Worm (Caenorhabditis elegans) whole organism, mixed stage, embryonic: ENCODE data around the gene arg-1.
"Not testable (repeated sequence)": the region's sequence is repeated elsewhere in the genome, so short reads cannot be mapped to it uniquely, and the experiment has no call there.

Experiments used
- M03D4.4 ChIP-seq: sonication (generic microtip); optimal IDR thresholded peaks from 2 replicates; lab custom pipeline; 2017; ENCODE audit warnings: mild to moderate bottlenecking, missing genetic modification characterization, missing compliant biosample characterization
- bed-3 ChIP-seq: fragments of 200-800 bp; sonication (Bioruptor generic); optimal IDR thresholded peaks from 3 replicates; lab custom pipeline; 2018; ENCODE audit warnings: mild to moderate bottlenecking, missing genetic modification characterization, moderate library complexity, missing compliant biosample characterization
- blmp-1 ChIP-seq: fragments of 150-350 bp; optimal IDR thresholded peaks from 2 replicates; lab custom pipeline; 2014; ENCODE audit warnings: missing biosample characterization, missing genetic modification characterization
- ceh-83 ChIP-seq: fragments of 200-800 bp; sonication (Bioruptor generic); optimal IDR thresholded peaks from 2 replicates; lab custom pipeline; 2018; ENCODE audit warnings: mild to moderate bottlenecking, missing genetic modification characterization, missing compliant biosample characterization
- ces-1 ChIP-seq: fragments of 150-350 bp; optimal IDR thresholded peaks from 2 replicates; lab custom pipeline; 2014; ENCODE audit warnings: missing biosample characterization, missing genetic modification reagents, missing genetic modification characterization
- cnd-1 ChIP-seq: fragments of 200-800 bp; sonication (Bioruptor generic); optimal IDR thresholded peaks from 2 replicates; lab custom pipeline; 2018; ENCODE audit warnings: mild to moderate bottlenecking, missing genetic modification characterization, missing compliant biosample characterization
- drap-1 ChIP-seq: fragments of 200-800 bp; sonication (Bioruptor generic); optimal IDR thresholded peaks from 3 replicates; lab custom pipeline; 2018; ENCODE audit warnings: mild to moderate bottlenecking, missing genetic modification characterization, missing compliant biosample characterization
- elt-1 ChIP-seq: sonication (generic microtip); optimal IDR thresholded peaks from 2 replicates; lab custom pipeline; 2017; ENCODE audit warnings: missing genetic modification characterization, mild to moderate bottlenecking, missing compliant biosample characterization, antibody characterized with exemption, moderate library complexity, borderline replicate concordance; ENCODE audit not compliant: insufficient read depth
- elt-3 ChIP-seq: fragments of 150-350 bp; optimal IDR thresholded peaks from 2 replicates; lab custom pipeline; 2014; ENCODE audit warnings: missing biosample characterization, missing genetic modification characterization
- flh-1 ChIP-seq: fragments of 200-800 bp; sonication (Bioruptor generic); optimal IDR thresholded peaks from 2 replicates; lab custom pipeline; 2018; ENCODE audit warnings: mild to moderate bottlenecking, missing genetic modification characterization, moderate library complexity, missing compliant biosample characterization
- ham-2 ChIP-seq: fragments of 200-800 bp; sonication (Bioruptor generic); optimal IDR thresholded peaks from 2 replicates; lab custom pipeline; 2018; ENCODE audit warnings: mild to moderate bottlenecking, missing genetic modification characterization, missing compliant biosample characterization
- lin-13 ChIP-seq: fragments of 150-350 bp; optimal IDR thresholded peaks from 2 replicates; lab custom pipeline; 2014; ENCODE audit warnings: missing biosample characterization, missing genetic modification characterization
- lin-32 ChIP-seq: fragments of 200-800 bp; sonication (Bioruptor generic); optimal IDR thresholded peaks from 2 replicates; lab custom pipeline; 2018; ENCODE audit warnings: mild to moderate bottlenecking, missing genetic modification characterization, missing compliant biosample characterization
- lsy-2 ChIP-seq: fragments of 150-350 bp; optimal IDR thresholded peaks from 2 replicates; lab custom pipeline; 2014; ENCODE audit warnings: missing biosample characterization, missing genetic modification characterization
- mab-5 ChIP-seq: fragments of 150-350 bp; optimal IDR thresholded peaks from 2 replicates; lab custom pipeline; 2014; ENCODE audit warnings: missing biosample characterization, missing genetic modification characterization
- mep-1 ChIP-seq: fragments of 150-350 bp; optimal IDR thresholded peaks from 2 replicates; lab custom pipeline; 2017; ENCODE audit warnings: missing biosample characterization, missing genetic modification reagents, missing genetic modification characterization, inconsistent platforms
- mls-2 ChIP-seq: sonication (generic microtip); optimal IDR thresholded peaks from 2 replicates; lab custom pipeline; 2016; ENCODE audit warnings: mild to moderate bottlenecking, missing genetic modification characterization, moderate library complexity, missing compliant biosample characterization
- nhr-2 ChIP-seq: fragments of 150-350 bp; optimal IDR thresholded peaks from 2 replicates; lab custom pipeline; 2014; ENCODE audit warnings: missing biosample characterization, missing genetic modification characterization
- nhr-237 ChIP-seq: fragments of 150-350 bp; optimal IDR thresholded peaks from 2 replicates; lab custom pipeline; 2014; ENCODE audit warnings: missing biosample characterization, missing genetic modification characterization
- nhr-28 ChIP-seq: fragments of 150-350 bp; optimal IDR thresholded peaks from 2 replicates; lab custom pipeline; 2014; ENCODE audit warnings: missing biosample characterization, missing genetic modification characterization
- nhr-76 ChIP-seq: sonication (generic microtip); optimal IDR thresholded peaks from 2 replicates; lab custom pipeline; 2017; ENCODE audit warnings: missing biosample characterization, missing genetic modification characterization
- pha-4 ChIP-seq: fragments of 150-350 bp; optimal IDR thresholded peaks from 2 replicates; lab custom pipeline; 2018; ENCODE audit warnings: missing biosample characterization, missing genetic modification reagents, missing genetic modification characterization
- sem-2 ChIP-seq: fragments of 200-800 bp; sonication (Bioruptor generic); optimal IDR thresholded peaks from 2 replicates; lab custom pipeline; 2018; ENCODE audit warnings: mild to moderate bottlenecking, missing genetic modification characterization, missing compliant biosample characterization
- snpc-4 ChIP-seq: fragments of 150-350 bp; optimal IDR thresholded peaks from 2 replicates; lab custom pipeline; 2014; ENCODE audit warnings: missing biosample characterization, missing genetic modification characterization
- sptf-1 ChIP-seq: sonication (generic microtip); optimal IDR thresholded peaks from 2 replicates; lab custom pipeline; 2017; ENCODE audit warnings: mild to moderate bottlenecking, missing genetic modification characterization, moderate library complexity, missing compliant biosample characterization
- tbx-8 ChIP-seq: fragments of 200-800 bp; sonication (Bioruptor generic); optimal IDR thresholded peaks from 2 replicates; lab custom pipeline; 2018; ENCODE audit warnings: mild to moderate bottlenecking, missing genetic modification characterization, moderate library complexity, missing compliant biosample characterization
- unc-120 ChIP-seq: sonication (generic microtip); optimal IDR thresholded peaks from 2 replicates; lab custom pipeline; 2017; ENCODE audit warnings: missing genetic modification characterization, missing compliant biosample characterization; ENCODE audit not compliant: poor library complexity, severe bottlenecking
- unc-39 ChIP-seq: fragments of 150-350 bp; optimal IDR thresholded peaks from 2 replicates; lab custom pipeline; 2014; ENCODE audit warnings: missing biosample characterization, missing genetic modification characterization
- zip-8 ChIP-seq: fragments of 150-350 bp; optimal IDR thresholded peaks from 2 replicates; lab custom pipeline; 2014; ENCODE audit warnings: missing biosample characterization, missing genetic modification characterization
- ztf-11 ChIP-seq: fragments of 150-350 bp; optimal IDR thresholded peaks from 2 replicates; lab custom pipeline; 2014; ENCODE audit warnings: missing biosample characterization, missing genetic modification characterization

Gene arg-1

DNA sequence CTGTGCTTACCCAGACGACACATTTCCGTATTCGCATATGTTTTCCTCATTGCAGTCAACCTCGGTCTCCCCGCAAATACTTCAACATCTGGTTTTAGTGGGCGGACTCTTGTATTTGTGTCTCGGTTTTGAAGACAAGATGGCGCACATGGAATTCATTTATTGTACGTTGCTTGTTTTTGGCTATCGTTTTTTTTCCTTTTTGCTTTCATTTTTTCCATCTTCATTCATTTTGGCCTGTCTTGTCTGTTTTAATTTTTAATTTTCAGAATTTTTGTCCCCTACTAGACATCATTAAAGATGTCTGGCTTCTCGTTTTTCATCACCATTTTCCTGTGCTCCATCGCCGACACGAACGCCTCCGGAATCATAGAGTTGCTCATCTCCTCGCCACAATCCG lies at the start of gene arg-1:
Gene arg-1 (plus strand): TSS at position 301 of the 400 bp plus-strand sequence.
- no peak for TF ChIP-seq mep-1 (tag; lab: Kevin White, UChicago)
- no peak for TF ChIP-seq elt-1 (tag; lab: Kevin White, UChicago)
- no peak for TF ChIP-seq lin-32 (GFP tag; lab: Kevin White, UChicago)
- no peak for TF ChIP-seq nhr-237 (tag; lab: Kevin White, UChicago)
- no peak for TF ChIP-seq unc-39 (tag; lab: Kevin White, UChicago)
- no peak for TF ChIP-seq nhr-28 (tag; lab: Kevin White, UChicago)
- TF ChIP-seq sem-2 (GFP tag; lab: Kevin White, UChicago): no peak
- TF ChIP-seq sptf-1 (tag; lab: Kevin White, UChicago): no peak
- no peak for TF ChIP-seq ceh-83 (GFP tag; lab: Kevin White, UChicago)
- no peak for TF ChIP-seq ztf-11 (tag; lab: Kevin White, UChicago)
- TF ChIP-seq pha-4 (tag; lab: Kevin White, UChicago): no peak
- TF ChIP-seq zip-8: no peak
- no peak for TF ChIP-seq lin-13 (tag; lab: Kevin White, UChicago)
- no peak for TF ChIP-seq cnd-1
- no peak for TF ChIP-seq drap-1 (GFP tag; lab: Kevin White, UChicago)

DNA sequence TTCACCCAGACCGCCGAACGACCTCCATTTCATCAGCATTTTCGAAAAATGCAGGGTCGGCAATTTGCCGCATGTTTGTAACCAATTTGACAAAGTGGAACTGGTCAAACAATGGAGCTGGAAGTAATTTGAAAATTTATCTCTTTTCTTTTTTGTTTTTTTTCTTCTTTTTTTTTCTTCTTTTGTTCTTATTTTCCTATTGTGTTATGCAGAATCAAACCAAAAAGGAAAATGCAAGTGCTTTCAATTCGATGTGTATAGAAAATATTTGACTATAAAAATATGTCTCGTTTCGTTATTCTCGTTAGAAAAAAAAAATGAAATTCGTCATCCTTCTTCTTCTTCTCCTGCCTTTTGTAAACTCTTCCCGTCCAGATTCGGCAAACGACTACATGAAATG lies 49.1 kb upstream of the arg-1 start, which contains the start of gene F07G6.10:
Gene F07G6.10 (plus strand): TSS at position 301 of the 400 bp plus-strand sequence.
- TF ChIP-seq mls-2 (tag; lab: Kevin White, UChicago) (no peak), elt-3 (tag; lab: Kevin White, UChicago) (no peak), pha-4 (tag; lab: Kevin White, UChicago) (no peak), ces-1 (no peak), lin-32 (GFP tag; lab: Kevin White, UChicago) (no peak), nhr-76 (tag; lab: Kevin White, UChicago) (no peak), tbx-8 (GFP tag; lab: Kevin White, UChicago) (no peak), ham-2 (GFP tag; lab: Kevin White, UChicago) (no peak), elt-1 (tag; lab: Kevin White, UChicago) (no peak), mab-5 (tag; lab: Kevin White, UChicago) (no peak)

DNA sequence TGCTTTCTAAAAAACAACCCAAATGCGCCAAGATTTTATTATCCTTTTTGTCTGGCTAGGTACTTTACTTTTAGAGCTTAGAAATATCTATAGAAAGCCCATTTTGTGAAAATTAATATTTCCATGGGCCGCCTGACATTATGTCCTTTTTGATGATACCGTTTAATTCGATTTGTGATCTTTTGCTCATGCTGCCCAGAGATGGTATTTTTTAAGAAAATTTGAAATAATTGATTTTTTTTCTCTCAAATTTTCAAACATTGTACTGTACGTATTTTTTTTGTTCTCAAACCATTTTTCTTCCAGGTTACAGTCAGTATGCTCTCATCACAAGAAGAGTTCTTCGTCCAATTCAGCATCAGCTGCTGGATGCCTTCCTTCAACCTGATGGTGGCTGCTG lies 44.2 kb upstream of the arg-1 start, which contains the start of gene Y75D11A.2:
Gene Y75D11A.2 (plus strand): TSS at position 301 of the 400 bp plus-strand sequence.
- TF ChIP-seq ceh-83 (GFP tag; lab: Kevin White, UChicago); lsy-2 (tag; lab: Kevin White, UChicago); lin-32 (GFP tag; lab: Kevin White, UChicago): not testable (repeated sequence)

DNA sequence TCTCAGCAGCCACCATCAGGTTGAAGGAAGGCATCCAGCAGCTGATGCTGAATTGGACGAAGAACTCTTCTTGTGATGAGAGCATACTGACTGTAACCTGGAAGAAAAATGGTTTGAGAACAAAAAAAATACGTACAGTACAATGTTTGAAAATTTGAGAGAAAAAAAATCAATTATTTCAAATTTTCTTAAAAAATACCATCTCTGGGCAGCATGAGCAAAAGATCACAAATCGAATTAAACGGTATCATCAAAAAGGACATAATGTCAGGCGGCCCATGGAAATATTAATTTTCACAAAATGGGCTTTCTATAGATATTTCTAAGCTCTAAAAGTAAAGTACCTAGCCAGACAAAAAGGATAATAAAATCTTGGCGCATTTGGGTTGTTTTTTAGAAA lies 40.6 kb upstream of the arg-1 start, which contains the start of gene Y75D11A.3:
Gene Y75D11A.3 (minus strand): TSS at position 101 of the 400 bp plus-strand sequence.
- not testable (repeated sequence) for TF ChIP-seq sptf-1, unc-120, nhr-76 (tag; lab: Kevin White, UChicago)

DNA sequence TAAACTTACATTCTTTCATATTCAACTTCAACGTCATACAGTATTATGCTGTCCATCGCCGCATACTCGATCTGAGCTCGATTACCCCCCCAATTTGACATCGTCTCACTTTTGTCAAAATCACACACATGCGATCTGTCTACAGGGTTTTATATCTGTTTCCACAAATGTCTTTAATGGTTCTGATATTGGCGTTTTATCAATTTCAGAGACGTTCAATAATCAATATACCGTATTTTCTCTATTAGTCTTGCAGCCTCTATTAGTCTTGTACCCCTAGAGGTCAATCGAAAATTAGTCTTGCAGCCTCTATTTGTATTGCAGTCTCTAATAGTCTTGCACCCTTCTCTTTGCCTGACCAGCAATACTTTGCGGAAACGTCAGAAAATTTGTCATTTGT lies 38.2 kb upstream of the arg-1 start, which contains the start of gene Y75D11A.6:
Gene Y75D11A.6 (minus strand): TSS at position 101 of the 400 bp plus-strand sequence.
- TF ChIP-seq bed-3; nhr-237 (tag; lab: Kevin White, UChicago); zip-8: not testable (repeated sequence)

DNA sequence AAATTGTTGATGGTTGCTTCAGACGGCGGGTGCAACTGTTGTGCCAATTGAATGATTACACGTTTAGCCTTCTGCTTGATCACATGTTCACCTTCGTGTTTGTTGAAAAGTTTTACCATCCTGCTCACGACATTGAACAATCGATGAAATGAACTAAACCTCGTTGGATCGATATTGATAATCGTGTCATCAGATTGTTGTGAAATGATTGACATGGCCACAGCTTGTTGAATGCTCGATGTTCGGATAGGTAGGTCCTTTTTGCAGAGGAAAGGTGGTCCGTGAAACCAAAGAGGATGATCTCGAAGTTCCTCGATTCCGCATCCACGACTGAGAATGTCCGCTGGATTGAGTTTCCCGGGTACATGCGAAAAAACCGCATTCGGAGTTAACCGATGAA lies 17.1 kb upstream of the arg-1 start:
- no peak for TF ChIP-seq lsy-2 (tag; lab: Kevin White, UChicago)

DNA sequence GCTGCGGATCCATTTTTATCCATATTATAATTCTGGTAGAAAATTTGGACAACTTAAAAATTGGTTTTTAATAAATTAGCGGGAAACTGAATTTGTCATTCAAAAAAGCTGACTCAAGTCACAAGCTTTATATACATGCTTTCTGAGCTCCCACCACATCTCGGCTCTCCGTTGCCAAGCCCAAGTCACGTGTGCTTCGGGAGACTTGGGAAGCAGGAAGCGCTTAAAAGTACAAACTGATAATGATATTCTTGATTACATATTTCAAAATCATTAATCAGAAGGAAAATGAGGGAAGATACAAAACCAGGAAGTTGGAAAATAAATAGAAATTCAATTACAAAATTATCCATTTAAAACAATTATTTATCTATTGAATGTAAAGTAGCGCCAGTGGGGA lies 8.7 kb upstream of the arg-1 start, which contains the start of gene elc-2:
Gene elc-2 (minus strand): TSS at position 101 of the 400 bp plus-strand sequence.
- TF ChIP-seq nhr-2 (tag; lab: Kevin White, UChicago): no peak
- TF ChIP-seq ceh-83 (GFP tag; lab: Kevin White, UChicago): no peak
- TF ChIP-seq sptf-1 (tag; lab: Kevin White, UChicago): no peak
- no peak for TF ChIP-seq elt-1 (tag; lab: Kevin White, UChicago)
- TF ChIP-seq mep-1 (tag; lab: Kevin White, UChicago): no peak
- no peak for TF ChIP-seq lin-32 (GFP tag; lab: Kevin White, UChicago)
- no peak for TF ChIP-seq M03D4.4 (tag; lab: Kevin White, UChicago)
- no peak for TF ChIP-seq elt-3 (tag; lab: Kevin White, UChicago)
- no peak for TF ChIP-seq cnd-1
- no peak for TF ChIP-seq blmp-1 (tag; lab: Kevin White, UChicago)
- no peak for TF ChIP-seq nhr-28 (tag; lab: Kevin White, UChicago)
- TF ChIP-seq ztf-11 (tag; lab: Kevin White, UChicago): no peak
- no peak for TF ChIP-seq drap-1 (GFP tag; lab: Kevin White, UChicago)
- TF ChIP-seq unc-39 (tag; lab: Kevin White, UChicago): no peak
- no peak for TF ChIP-seq nhr-237 (tag; lab: Kevin White, UChicago)
- TF ChIP-seq nhr-76 (tag; lab: Kevin White, UChicago): no peak
- no peak for TF ChIP-seq flh-1
- no peak for TF ChIP-seq tbx-8 (GFP tag; lab: Kevin White, UChicago)
- TF ChIP-seq snpc-4 (tag; lab: Kevin White, UChicago): no peak
